Worm (Caenorhabditis elegans) whole organism, L1 larva: ENCODE measurements around the gene T16G12.1.
A peak's percentile ranks its signal among the peaks of the same experiment; 100 is the strongest.

Source experiments
- C04F5.9 ChIP-seq: sonication (generic microtip); optimal IDR thresholded peaks from 2 replicates; lab custom pipeline; 2016; ENCODE audit warnings: missing genetic modification characterization, missing compliant biosample characterization
- C16A3.4 ChIP-seq: fragments of 150-350 bp; optimal IDR thresholded peaks from 2 replicates; lab custom pipeline; 2014; ENCODE audit warnings: missing biosample characterization, missing genetic modification characterization
- C34B4.2 ChIP-seq: sonication (generic microtip); optimal IDR thresholded peaks from 2 replicates; lab custom pipeline; 2017; ENCODE audit warnings: mild to moderate bottlenecking, missing genetic modification characterization, missing compliant biosample characterization
- F16B12.6 ChIP-seq: fragments of 150-350 bp; optimal IDR thresholded peaks from 2 replicates; lab custom pipeline; 2014; ENCODE audit warnings: missing biosample characterization, missing genetic modification characterization
- alr-1 ChIP-seq: fragments of 200-800 bp; sonication (Bioruptor generic); optimal IDR thresholded peaks from 2 replicates; lab custom pipeline; 2018; ENCODE audit warnings: borderline replicate concordance, mild to moderate bottlenecking, missing genetic modification characterization, missing compliant biosample characterization
- aly-2 ChIP-seq: fragments of 150-350 bp; optimal IDR thresholded peaks from 2 replicates; lab custom pipeline; 2014; ENCODE audit warnings: missing biosample characterization, missing genetic modification characterization
- blmp-1 ChIP-seq: fragments of 150-350 bp; optimal IDR thresholded peaks from 2 replicates; lab custom pipeline; 2014; ENCODE audit warnings: missing biosample characterization, missing genetic modification characterization
- ceh-88 ChIP-seq: fragments of 200-800 bp; sonication (Bioruptor generic); IDR thresholded peaks from 2 replicates; pipeline ENCODE4 v1.3.6; 2022; ENCODE audit warnings: missing genetic modification characterization, missing compliant biosample characterization
- ces-1 ChIP-seq: fragments of 150-350 bp; optimal IDR thresholded peaks from 2 replicates; lab custom pipeline; 2014; ENCODE audit warnings: missing biosample characterization, missing genetic modification reagents, missing genetic modification characterization
- dpl-1 ChIP-seq, 3 experiments: fragments of 150-350 bp in 2 of 3; sonication (generic microtip) in 1 of 3; optimal IDR thresholded peaks; 2 replicates each; lab custom pipeline; 2014 to 2017; ENCODE audit warnings: missing biosample characterization in 3 of 3, missing genetic modification characterization in 3 of 3, missing genetic modification reagents in 3 of 3
- dsc-1 ChIP-seq: sonication (generic microtip); optimal IDR thresholded peaks from 2 replicates; lab custom pipeline; 2016; ENCODE audit warnings: mild to moderate bottlenecking, missing genetic modification characterization, missing compliant biosample characterization
- efl-1 ChIP-seq, 4 experiments: fragments of 150-350 bp; optimal IDR thresholded peaks in 3 of 4; peaks in 1 of 4; 1 replicate in 1 of 4; 2 replicates in 3 of 4; lab custom pipeline; 2014; ENCODE audit warnings: missing biosample characterization in 2 of 4, missing genetic modification characterization in 2 of 4, missing genetic modification reagents in 2 of 4
- elt-3 ChIP-seq, 6 experiments: fragments of 150-350 bp in 1 of 6; sonication (generic microtip); optimal IDR thresholded peaks; 2 replicates each; lab custom pipeline; 2017 to 2018; ENCODE audit warnings: missing biosample characterization in 6 of 6, missing genetic modification characterization in 6 of 6, inconsistent platforms in 1 of 6
- fkh-4 ChIP-seq: sonication (generic microtip); optimal IDR thresholded peaks from 2 replicates; lab custom pipeline; 2016; ENCODE audit warnings: missing compliant biosample characterization, missing genetic modification characterization, borderline replicate concordance
- hlh-4 ChIP-seq: sonication (generic microtip); optimal IDR thresholded peaks from 2 replicates; lab custom pipeline; 2016; ENCODE audit warnings: mild to moderate bottlenecking, missing genetic modification characterization, missing compliant biosample characterization
- isw-1 ChIP-seq: fragments of 200-800 bp; sonication (Bioruptor generic); IDR thresholded peaks from 2 replicates; pipeline ENCODE4 v1.3.6; 2022; ENCODE audit warnings: missing genetic modification characterization, missing compliant biosample characterization
- jun-1 ChIP-seq: fragments of 150-350 bp; optimal IDR thresholded peaks from 2 replicates; lab custom pipeline; 2014; ENCODE audit warnings: missing biosample characterization, missing genetic modification reagents, missing genetic modification characterization
- lin-14 ChIP-seq: fragments of 200-800 bp; sonication (Bioruptor generic); optimal IDR thresholded peaks from 2 replicates; lab custom pipeline; 2018; ENCODE audit warnings: mild to moderate bottlenecking, missing genetic modification characterization, moderate library complexity, missing compliant biosample characterization
- lin-15B ChIP-seq: fragments of 150-350 bp; sonication (generic microtip); optimal IDR thresholded peaks from 3 replicates; lab custom pipeline; 2014; ENCODE audit warnings: missing biosample characterization, missing genetic modification characterization
- lin-39 ChIP-seq: fragments of 150-350 bp; optimal IDR thresholded peaks from 2 replicates; lab custom pipeline; 2014; ENCODE audit warnings: missing biosample characterization, missing genetic modification reagents, missing genetic modification characterization
- lir-3 ChIP-seq: sonication (generic microtip); optimal IDR thresholded peaks from 2 replicates; lab custom pipeline; 2016; ENCODE audit warnings: mild to moderate bottlenecking, missing genetic modification characterization, moderate library complexity, missing compliant biosample characterization; ENCODE audit not compliant: poor library complexity
- lsy-2 ChIP-seq, 2 experiments: fragments of 150-350 bp; optimal IDR thresholded peaks; 2 replicates each; lab custom pipeline; 2014; ENCODE audit warnings: missing biosample characterization in 2 of 2, missing genetic modification characterization in 2 of 2
- mab-9 ChIP-seq: fragments of 200-800 bp; sonication (Bioruptor generic); IDR thresholded peaks from 2 replicates; pipeline ENCODE4 v1.3.6; 2022; ENCODE audit warnings: missing genetic modification reagents, missing genetic modification characterization, missing compliant biosample characterization
- mdl-1 ChIP-seq, 2 experiments: fragments of 150-350 bp; optimal IDR thresholded peaks; 2 replicates each; lab custom pipeline; 2014 to 2017; ENCODE audit warnings: missing biosample characterization in 2 of 2, missing genetic modification characterization in 2 of 2, inconsistent platforms in 1 of 2
- mep-1 ChIP-seq: fragments of 150-350 bp; optimal IDR thresholded peaks from 2 replicates; lab custom pipeline; 2014; ENCODE audit warnings: missing biosample characterization, missing genetic modification characterization
- nhr-11 ChIP-seq: fragments of 150-350 bp; optimal IDR thresholded peaks from 2 replicates; lab custom pipeline; 2014; ENCODE audit warnings: missing biosample characterization, missing genetic modification characterization
- nhr-19 ChIP-seq: fragments of 200-800 bp; sonication (Bioruptor generic); conservative IDR thresholded peaks from 2 replicates; pipeline ENCODE4 v1.3.6; 2022; ENCODE audit warnings: missing genetic modification characterization, missing compliant biosample characterization
- nhr-20 ChIP-seq: sonication (generic microtip); optimal IDR thresholded peaks from 2 replicates; lab custom pipeline; 2016; ENCODE audit warnings: mild to moderate bottlenecking, missing genetic modification characterization, missing compliant biosample characterization
- nhr-28 ChIP-seq: fragments of 150-350 bp; optimal IDR thresholded peaks from 2 replicates; lab custom pipeline; 2014; ENCODE audit warnings: missing biosample characterization, missing genetic modification characterization
- nhr-90 ChIP-seq: sonication (generic microtip); optimal IDR thresholded peaks from 2 replicates; lab custom pipeline; 2016; ENCODE audit warnings: mild to moderate bottlenecking, missing genetic modification characterization, missing compliant biosample characterization; ENCODE audit not compliant: poor library complexity
- pag-3 ChIP-seq: sonication (generic microtip); optimal IDR thresholded peaks from 2 replicates; lab custom pipeline; 2017; ENCODE audit warnings: missing genetic modification characterization, mild to moderate bottlenecking, missing compliant biosample characterization, antibody characterized with exemption, borderline replicate concordance; ENCODE audit not compliant: insufficient read depth
- pax-3 ChIP-seq: fragments of 200-800 bp; sonication (Bioruptor generic); optimal IDR thresholded peaks from 2 replicates; lab custom pipeline; 2018; ENCODE audit warnings: mild to moderate bottlenecking, missing genetic modification characterization, moderate library complexity, missing compliant biosample characterization
- pqm-1 ChIP-seq: sonication (generic microtip); optimal IDR thresholded peaks from 3 replicates; lab custom pipeline; 2017; ENCODE audit warnings: missing biosample characterization, missing genetic modification characterization
- rnt-1 ChIP-seq: sonication (generic microtip); optimal IDR thresholded peaks from 2 replicates; lab custom pipeline; 2016; ENCODE audit warnings: mild to moderate bottlenecking, missing genetic modification characterization, moderate library complexity, missing compliant biosample characterization
- skn-1 ChIP-seq: fragments of 150-350 bp; optimal IDR thresholded peaks from 2 replicates; lab custom pipeline; 2014; ENCODE audit warnings: missing biosample characterization, missing genetic modification characterization
- snu-23 ChIP-seq: sonication (generic microtip); optimal IDR thresholded peaks from 2 replicates; lab custom pipeline; 2016; ENCODE audit warnings: missing genetic modification characterization, missing compliant biosample characterization
- sptf-1 ChIP-seq: fragments of 150-350 bp; optimal IDR thresholded peaks from 2 replicates; lab custom pipeline; 2014; ENCODE audit warnings: missing biosample characterization, missing genetic modification characterization
- swsn-7 ChIP-seq: sonication (generic microtip); optimal IDR thresholded peaks from 2 replicates; lab custom pipeline; 2016; ENCODE audit warnings: missing genetic modification characterization, missing compliant biosample characterization
- tbx-2 ChIP-seq: sonication (generic microtip); optimal IDR thresholded peaks from 2 replicates; lab custom pipeline; 2016; ENCODE audit warnings: missing genetic modification characterization, missing compliant biosample characterization
- unc-130 ChIP-seq: fragments of 150-350 bp; optimal IDR thresholded peaks from 2 replicates; lab custom pipeline; 2017; ENCODE audit warnings: missing biosample characterization, missing genetic modification characterization, inconsistent platforms
- unc-30 ChIP-seq: sonication (generic microtip); optimal IDR thresholded peaks from 2 replicates; lab custom pipeline; 2017; ENCODE audit warnings: missing biosample characterization, missing genetic modification characterization
- unc-86 ChIP-seq: sonication (generic microtip); optimal IDR thresholded peaks from 2 replicates; lab custom pipeline; 2016; ENCODE audit warnings: missing genetic modification characterization, missing compliant biosample characterization
- vab-15 ChIP-seq: sonication (generic microtip); optimal IDR thresholded peaks from 2 replicates; lab custom pipeline; 2017; ENCODE audit warnings: missing genotype, mild to moderate bottlenecking, missing genetic modification characterization, missing compliant biosample characterization
- xbp-1 ChIP-seq: sonication (generic microtip); optimal IDR thresholded peaks from 2 replicates; lab custom pipeline; 2016; ENCODE audit warnings: missing genetic modification characterization, missing compliant biosample characterization
- zag-1 ChIP-seq: fragments of 150-350 bp; optimal IDR thresholded peaks from 2 replicates; lab custom pipeline; 2014; ENCODE audit warnings: missing biosample characterization, missing genetic modification characterization
- ztf-4 ChIP-seq: fragments of 150-350 bp; optimal IDR thresholded peaks from 2 replicates; lab custom pipeline; 2014; ENCODE audit warnings: missing biosample characterization, missing genetic modification characterization

T16G12.1 gene

ce11 chrIII:10012136-10012535 is 37.5 kb downstream of the T16G12.1 start, which contains the start of gene C05B5.16:
C05B5.16 (plus strand) TSS chrIII:10012436.
- TF ChIP-seq ces-1 (GFP tag; lab: Kevin White, UChicago) = no peak
- no peak for TF ChIP-seq C16A3.4 (tag; lab: Kevin White, UChicago)
- no peak for TF ChIP-seq unc-30 (tag; lab: Kevin White, UChicago)
- no peak for TF ChIP-seq xbp-1 (tag; lab: Kevin White, UChicago)
- no peak for TF ChIP-seq swsn-7 (tag; lab: Kevin White, UChicago)
- TF ChIP-seq vab-15 (tag; lab: Kevin White, UChicago) = no peak
- no peak for TF ChIP-seq pqm-1
- no peak for TF ChIP-seq ztf-4 (tag; lab: Kevin White, UChicago)
- no peak for TF ChIP-seq F16B12.6 (tag; lab: Kevin White, UChicago)

ce11 chrIII:10010117-10010516 is 39.5 kb downstream of the T16G12.1 start, which contains the start of gene fbxa-155:
fbxa-155 (minus strand) TSS chrIII:10010217.
- no peak for TF ChIP-seq lin-15B (tag; lab: Kevin White, UChicago)
- TF ChIP-seq, all 84 proteins: peak for 0

DNA sequence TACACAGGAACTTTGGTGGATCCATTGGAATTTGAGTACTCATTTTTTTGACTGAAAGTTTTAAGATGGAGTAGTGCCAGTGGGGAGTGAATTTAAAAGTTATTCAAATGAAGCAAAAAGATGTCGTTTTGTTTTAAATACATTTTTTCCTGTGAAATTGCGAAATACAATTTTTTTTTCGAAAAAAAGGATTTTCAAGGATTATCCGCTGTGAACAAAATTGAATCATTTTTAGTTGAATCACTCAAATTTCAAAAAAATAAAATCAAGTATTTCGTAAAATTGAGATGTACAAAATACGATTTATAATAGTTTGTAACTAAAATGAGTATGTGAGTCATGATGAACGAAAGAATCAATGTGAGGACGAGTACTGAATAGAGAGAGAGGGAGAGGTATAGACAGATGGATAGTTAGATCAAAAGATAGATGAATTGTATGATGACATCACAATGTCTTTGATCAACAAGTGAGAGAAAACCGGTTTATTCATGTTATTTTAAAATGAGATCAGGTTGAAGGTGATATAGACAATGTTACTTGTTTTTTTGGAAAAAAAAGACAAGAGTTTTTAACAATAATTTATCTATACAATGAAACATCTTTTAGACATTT is 42.8 kb downstream of the T16G12.1 start, which contains the start of gene C05B5.8:
TSS of gene C05B5.8 (minus strand) at position 51 of the 615 bp plus-strand sequence.
- TF ChIP-seq isw-1 (GFP tag; lab: Robert Waterston, UW) (no peak), dsc-1 (tag; lab: Kevin White, UChicago) (no peak), efl-1 (optimal IDR thresholded peaks at IDR 0.05; lab: Kevin White, UChicago) (peak in 1 of 2 experiments; percentile 28), efl-1 (GFP tag; optimal IDR thresholded peaks at IDR 0.05 in 1 of 2; lab: Kevin White, UChicago) (peak in 1 of 2 experiments; percentile 59), skn-1 (tag; lab: Kevin White, UChicago) (no peak), xbp-1 (tag; lab: Kevin White, UChicago) (no peak), nhr-19 (GFP tag; lab: Robert Waterston, UW) (peak; percentile 44), hlh-4 (tag; lab: Kevin White, UChicago) (no peak), fkh-4 (no peak), rnt-1 (tag; lab: Kevin White, UChicago) (no peak), zag-1 (tag; lab: Kevin White, UChicago) (no peak), pax-3 (tag; lab: Kevin White, UChicago) (no peak), mab-9 (GFP tag; lab: Robert Waterston, UW) (no peak), unc-30 (tag; lab: Kevin White, UChicago) (no peak), aly-2 (no peak), snu-23 (GFP tag; lab: Kevin White, UChicago) (peak; percentile 74), pag-3 (tag; lab: Kevin White, UChicago) (no peak), ceh-88 (GFP tag; lab: Robert Waterston, UW) (no peak), unc-86 (tag; lab: Kevin White, UChicago) (no peak), lsy-2 (tag; optimal IDR thresholded peaks at IDR 0.05; lab: Kevin White, UChicago) (peak; percentile 12 to 53), lir-3 (peak; percentile 20), ces-1 (GFP tag; lab: Kevin White, UChicago) (no peak), lin-14 (GFP tag; lab: Kevin White, UChicago) (peak; percentile 86), mep-1 (tag; lab: Kevin White, UChicago) (peak; percentile 13), C34B4.2 (tag; lab: Kevin White, UChicago) (no peak), nhr-11 (tag; lab: Kevin White, UChicago) (no peak), sptf-1 (no peak), alr-1 (tag; lab: Kevin White, UChicago) (no peak), C04F5.9 (tag; lab: Kevin White, UChicago) (no peak), blmp-1 (tag; lab: Kevin White, UChicago) (peak; percentile 46), jun-1 (tag; lab: Kevin White, UChicago) (no peak), tbx-2 (tag; lab: Kevin White, UChicago) (no peak), nhr-90 (peak; percentile 57), lin-39 (tag; lab: Kevin White, UChicago) (no peak), C16A3.4 (tag; lab: Kevin White, UChicago) (peak; percentile 34), lin-15B (tag; lab: Kevin White, UChicago) (no peak), elt-3 (tag; optimal IDR thresholded peaks at IDR 0.05; lab: Kevin White, UChicago) (peak in 3 of 6 experiments; percentile 31 to 58 (median 39)), nhr-28 (tag; lab: Kevin White, UChicago) (no peak), mdl-1 (tag; optimal IDR thresholded peaks at IDR 0.05; lab: Kevin White, UChicago) (no peak), swsn-7 (tag; lab: Kevin White, UChicago) (no peak), unc-130 (tag; lab: Kevin White, UChicago) (no peak), nhr-20 (tag; lab: Kevin White, UChicago) (peak; percentile 71), dpl-1 (GFP tag; optimal IDR thresholded peaks at IDR 0.05; lab: Kevin White, UChicago) (peak in 2 of 3 experiments; percentile 8 to 10), vab-15 (tag; lab: Kevin White, UChicago) (peak; percentile 49)
